Worm (Caenorhabditis elegans) whole organism, mixed stage, embryonic: ENCODE results near the gene F29B9.8.

Experiments used
- M03D4.4 ChIP-seq: sonication (generic microtip); optimal IDR thresholded peaks from 2 replicates; lab custom pipeline; 2017; ENCODE audit warnings: mild to moderate bottlenecking, missing genetic modification characterization, missing compliant biosample characterization
- bed-3 ChIP-seq: fragments of 200-800 bp; sonication (Bioruptor generic); optimal IDR thresholded peaks from 3 replicates; lab custom pipeline; 2018; ENCODE audit warnings: mild to moderate bottlenecking, missing genetic modification characterization, moderate library complexity, missing compliant biosample characterization
- ceh-39 ChIP-seq: fragments of 150-350 bp; optimal IDR thresholded peaks from 2 replicates; lab custom pipeline; 2014; ENCODE audit warnings: missing biosample characterization, missing genetic modification characterization
- ceh-43 ChIP-seq: fragments of 200-800 bp; sonication (Bioruptor generic); optimal IDR thresholded peaks from 2 replicates; lab custom pipeline; 2018; ENCODE audit warnings: mild to moderate bottlenecking, missing genetic modification characterization, moderate library complexity, missing compliant biosample characterization
- ceh-83 ChIP-seq: fragments of 200-800 bp; sonication (Bioruptor generic); optimal IDR thresholded peaks from 2 replicates; lab custom pipeline; 2018; ENCODE audit warnings: mild to moderate bottlenecking, missing genetic modification characterization, missing compliant biosample characterization
- ces-1 ChIP-seq: fragments of 150-350 bp; optimal IDR thresholded peaks from 2 replicates; lab custom pipeline; 2014; ENCODE audit warnings: missing biosample characterization, missing genetic modification reagents, missing genetic modification characterization
- cnd-1 ChIP-seq: fragments of 200-800 bp; sonication (Bioruptor generic); optimal IDR thresholded peaks from 2 replicates; lab custom pipeline; 2018; ENCODE audit warnings: mild to moderate bottlenecking, missing genetic modification characterization, missing compliant biosample characterization
- drap-1 ChIP-seq: fragments of 200-800 bp; sonication (Bioruptor generic); optimal IDR thresholded peaks from 3 replicates; lab custom pipeline; 2018; ENCODE audit warnings: mild to moderate bottlenecking, missing genetic modification characterization, missing compliant biosample characterization
- elt-1 ChIP-seq: sonication (generic microtip); optimal IDR thresholded peaks from 2 replicates; lab custom pipeline; 2017; ENCODE audit warnings: missing genetic modification characterization, mild to moderate bottlenecking, missing compliant biosample characterization, antibody characterized with exemption, moderate library complexity, borderline replicate concordance; ENCODE audit not compliant: insufficient read depth
- elt-3 ChIP-seq: fragments of 150-350 bp; optimal IDR thresholded peaks from 2 replicates; lab custom pipeline; 2014; ENCODE audit warnings: missing biosample characterization, missing genetic modification characterization
- flh-1 ChIP-seq: fragments of 200-800 bp; sonication (Bioruptor generic); optimal IDR thresholded peaks from 2 replicates; lab custom pipeline; 2018; ENCODE audit warnings: mild to moderate bottlenecking, missing genetic modification characterization, moderate library complexity, missing compliant biosample characterization
- ham-2 ChIP-seq: fragments of 200-800 bp; sonication (Bioruptor generic); optimal IDR thresholded peaks from 2 replicates; lab custom pipeline; 2018; ENCODE audit warnings: mild to moderate bottlenecking, missing genetic modification characterization, missing compliant biosample characterization
- hlh-1 ChIP-seq: fragments of 150-350 bp; optimal IDR thresholded peaks from 2 replicates; lab custom pipeline; 2014; ENCODE audit warnings: missing biosample characterization, missing genetic modification reagents, missing genetic modification characterization
- lin-13 ChIP-seq: fragments of 150-350 bp; optimal IDR thresholded peaks from 2 replicates; lab custom pipeline; 2014; ENCODE audit warnings: missing biosample characterization, missing genetic modification characterization
- lin-32 ChIP-seq: fragments of 200-800 bp; sonication (Bioruptor generic); optimal IDR thresholded peaks from 2 replicates; lab custom pipeline; 2018; ENCODE audit warnings: mild to moderate bottlenecking, missing genetic modification characterization, missing compliant biosample characterization
- lsy-2 ChIP-seq: fragments of 150-350 bp; optimal IDR thresholded peaks from 2 replicates; lab custom pipeline; 2014; ENCODE audit warnings: missing biosample characterization, missing genetic modification characterization
- mab-5 ChIP-seq: fragments of 150-350 bp; optimal IDR thresholded peaks from 2 replicates; lab custom pipeline; 2014; ENCODE audit warnings: missing biosample characterization, missing genetic modification characterization
- mep-1 ChIP-seq: fragments of 150-350 bp; optimal IDR thresholded peaks from 2 replicates; lab custom pipeline; 2017; ENCODE audit warnings: missing biosample characterization, missing genetic modification reagents, missing genetic modification characterization, inconsistent platforms
- mls-2 ChIP-seq: sonication (generic microtip); optimal IDR thresholded peaks from 2 replicates; lab custom pipeline; 2016; ENCODE audit warnings: mild to moderate bottlenecking, missing genetic modification characterization, moderate library complexity, missing compliant biosample characterization
- nhr-2 ChIP-seq: fragments of 150-350 bp; optimal IDR thresholded peaks from 2 replicates; lab custom pipeline; 2014; ENCODE audit warnings: missing biosample characterization, missing genetic modification characterization
- nhr-237 ChIP-seq: fragments of 150-350 bp; optimal IDR thresholded peaks from 2 replicates; lab custom pipeline; 2014; ENCODE audit warnings: missing biosample characterization, missing genetic modification characterization
- nhr-28 ChIP-seq: fragments of 150-350 bp; optimal IDR thresholded peaks from 2 replicates; lab custom pipeline; 2014; ENCODE audit warnings: missing biosample characterization, missing genetic modification characterization
- nhr-76 ChIP-seq: sonication (generic microtip); optimal IDR thresholded peaks from 2 replicates; lab custom pipeline; 2017; ENCODE audit warnings: missing biosample characterization, missing genetic modification characterization
- pha-4 ChIP-seq: fragments of 150-350 bp; optimal IDR thresholded peaks from 2 replicates; lab custom pipeline; 2018; ENCODE audit warnings: missing biosample characterization, missing genetic modification reagents, missing genetic modification characterization
- sem-2 ChIP-seq: fragments of 200-800 bp; sonication (Bioruptor generic); optimal IDR thresholded peaks from 2 replicates; lab custom pipeline; 2018; ENCODE audit warnings: mild to moderate bottlenecking, missing genetic modification characterization, missing compliant biosample characterization
- snpc-4 ChIP-seq: fragments of 150-350 bp; optimal IDR thresholded peaks from 2 replicates; lab custom pipeline; 2014; ENCODE audit warnings: missing biosample characterization, missing genetic modification characterization
- sptf-1 ChIP-seq: sonication (generic microtip); optimal IDR thresholded peaks from 2 replicates; lab custom pipeline; 2017; ENCODE audit warnings: mild to moderate bottlenecking, missing genetic modification characterization, moderate library complexity, missing compliant biosample characterization
- unc-120 ChIP-seq: sonication (generic microtip); optimal IDR thresholded peaks from 2 replicates; lab custom pipeline; 2017; ENCODE audit warnings: missing genetic modification characterization, missing compliant biosample characterization; ENCODE audit not compliant: poor library complexity, severe bottlenecking
- unc-39 ChIP-seq: fragments of 150-350 bp; optimal IDR thresholded peaks from 2 replicates; lab custom pipeline; 2014; ENCODE audit warnings: missing biosample characterization, missing genetic modification characterization
- unc-62 ChIP-seq: fragments of 150-350 bp; optimal IDR thresholded peaks from 2 replicates; lab custom pipeline; 2014; ENCODE audit warnings: missing biosample characterization, missing genetic modification reagents, missing genetic modification characterization
- zip-8 ChIP-seq: fragments of 150-350 bp; optimal IDR thresholded peaks from 2 replicates; lab custom pipeline; 2014; ENCODE audit warnings: missing biosample characterization, missing genetic modification characterization
- ztf-11 ChIP-seq: fragments of 150-350 bp; optimal IDR thresholded peaks from 2 replicates; lab custom pipeline; 2014; ENCODE audit warnings: missing biosample characterization, missing genetic modification characterization

Gene F29B9.8

DNA sequence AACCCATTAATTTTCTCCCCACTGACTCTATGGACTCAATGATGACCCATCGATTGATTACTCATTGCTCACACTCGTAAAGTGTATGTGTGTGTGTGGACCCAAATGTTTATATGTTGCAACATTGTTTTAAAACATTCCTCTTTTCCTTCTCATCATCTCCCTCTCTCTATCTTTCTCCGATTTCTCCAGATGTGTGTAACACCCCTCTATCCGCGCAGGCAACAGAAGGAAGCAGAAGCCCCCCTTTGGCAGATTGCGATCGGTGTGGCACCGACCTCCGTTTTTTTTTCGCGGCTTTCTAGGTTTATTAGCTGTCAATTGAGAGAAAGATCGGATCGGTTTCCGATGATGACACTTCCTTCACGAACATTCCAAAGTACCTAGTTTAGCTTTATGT lies 3.9 kb upstream of the F29B9.8 start:
- TF ChIP-seq unc-120 (peak; percentile 67), ceh-39 (tag; lab: Kevin White, UChicago) (no peak), nhr-237 (no peak), pha-4 (no peak), elt-3 (tag; lab: Kevin White, UChicago) (no peak), ham-2 (GFP tag; lab: Kevin White, UChicago) (peak; percentile 47), nhr-2 (tag; lab: Kevin White, UChicago) (no peak)

DNA sequence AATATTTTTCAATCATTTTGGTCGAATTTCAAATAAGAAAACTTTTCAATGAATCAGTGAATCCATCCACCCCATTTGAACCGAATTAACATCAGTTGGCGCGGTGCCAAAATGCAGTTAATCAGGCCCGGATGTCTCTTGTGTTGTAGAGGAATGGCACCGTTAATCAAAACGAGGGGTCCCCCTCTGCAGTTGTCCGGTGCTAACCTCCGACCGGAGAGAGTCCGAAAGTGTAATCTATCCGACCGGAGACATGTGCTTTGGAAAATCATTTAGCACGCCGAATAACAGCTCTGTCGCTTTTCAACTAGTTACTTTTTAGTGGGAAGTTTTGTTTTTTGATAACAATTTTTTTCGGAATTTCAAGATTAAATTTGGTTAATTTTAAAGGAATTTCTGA lies 2.2 kb upstream of the F29B9.8 start:
- TF ChIP-seq hlh-1 (tag; lab: Kevin White, UChicago) (peak; percentile 52), mab-5 (no peak)

DNA sequence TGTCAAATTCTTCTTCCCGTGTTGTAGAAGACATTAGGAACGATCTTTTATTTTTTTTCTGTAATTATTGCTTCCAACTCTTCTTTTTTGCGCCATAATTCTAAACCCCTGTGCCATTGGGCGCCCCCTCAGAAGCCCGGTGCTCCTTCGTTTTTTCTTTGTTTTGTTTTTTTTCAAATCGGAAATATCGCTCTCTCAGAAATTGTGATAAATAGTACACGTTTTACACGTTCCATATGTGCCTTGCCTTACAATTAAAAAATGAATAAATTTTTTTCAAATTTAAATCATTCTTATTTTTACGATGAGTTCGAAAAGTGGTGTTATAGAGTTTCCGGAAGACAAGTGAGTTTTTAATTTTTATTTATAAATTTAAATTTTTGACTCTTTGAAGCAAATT lies 2.0 kb downstream of the F29B9.8 start, which contains the start of gene F29B9.7:
Gene F29B9.7, plus strand, starts transcription at position 301 of the 400 bp plus-strand sequence.
- TF ChIP-seq bed-3 (no peak), nhr-28 (tag; lab: Kevin White, UChicago) (no peak), unc-39 (tag; lab: Kevin White, UChicago) (no peak), lin-13 (no peak), unc-62 (GFP tag; lab: Kevin White, UChicago) (no peak), ham-2 (GFP tag; lab: Kevin White, UChicago) (no peak)

DNA sequence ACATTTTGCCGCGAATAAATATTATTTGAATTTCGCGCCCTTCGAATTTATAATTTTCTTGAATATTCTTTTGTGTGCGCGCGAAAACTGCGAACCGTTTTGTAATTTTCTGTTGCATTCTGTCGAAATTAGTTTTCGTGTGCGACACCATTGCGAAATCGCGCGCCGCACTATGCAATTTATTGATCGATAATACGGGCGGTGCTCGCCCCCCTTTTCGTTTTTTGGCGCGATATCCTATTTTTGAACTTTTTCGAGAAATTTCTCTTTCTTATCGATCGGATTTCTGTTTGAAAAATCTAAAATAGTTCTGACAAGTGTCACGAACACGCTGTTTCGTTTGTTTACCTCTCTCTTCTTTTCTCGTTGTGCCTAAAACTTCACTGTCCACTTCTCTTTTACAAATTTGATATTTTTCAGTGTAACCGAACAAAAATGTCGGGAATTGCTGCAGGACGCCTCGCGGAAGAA lies 3.2 kb downstream of the F29B9.8 start, which contains the start of gene ubc-9:
Gene ubc-9, plus strand, starts transcription at position 421 of the 471 bp plus-strand sequence.
- TF ChIP-seq drap-1 (GFP tag; lab: Kevin White, UChicago) (no peak), cnd-1 (tag; lab: Kevin White, UChicago) (peak; percentile 38), zip-8 (tag; lab: Kevin White, UChicago) (no peak), lin-13 (peak; percentile 34), M03D4.4 (tag; lab: Kevin White, UChicago) (no peak), elt-1 (no peak), hlh-1 (tag; lab: Kevin White, UChicago) (no peak), lsy-2 (tag; lab: Kevin White, UChicago) (peak; percentile 57), ceh-43 (GFP tag; lab: Kevin White, UChicago) (peak; percentile 9), lin-32 (GFP tag; lab: Kevin White, UChicago) (no peak), mep-1 (tag; lab: Kevin White, UChicago) (peak; percentile 78), ces-1 (peak; percentile 65), unc-120 (peak; percentile 33), ceh-39 (tag; lab: Kevin White, UChicago) (peak; percentile 94), ceh-83 (no peak), mls-2 (tag; lab: Kevin White, UChicago) (peak; percentile 60), nhr-28 (tag; lab: Kevin White, UChicago) (no peak), nhr-237 (peak; percentile 40), snpc-4 (tag; lab: Kevin White, UChicago) (no peak), sptf-1 (tag; lab: Kevin White, UChicago) (peak; percentile 27), nhr-2 (tag; lab: Kevin White, UChicago) (no peak), pha-4 (peak; percentile 48), ztf-11 (tag; lab: Kevin White, UChicago) (no peak), elt-3 (tag; lab: Kevin White, UChicago) (no peak), bed-3 (no peak), unc-62 (GFP tag; lab: Kevin White, UChicago) (no peak), nhr-76 (no peak)

DNA sequence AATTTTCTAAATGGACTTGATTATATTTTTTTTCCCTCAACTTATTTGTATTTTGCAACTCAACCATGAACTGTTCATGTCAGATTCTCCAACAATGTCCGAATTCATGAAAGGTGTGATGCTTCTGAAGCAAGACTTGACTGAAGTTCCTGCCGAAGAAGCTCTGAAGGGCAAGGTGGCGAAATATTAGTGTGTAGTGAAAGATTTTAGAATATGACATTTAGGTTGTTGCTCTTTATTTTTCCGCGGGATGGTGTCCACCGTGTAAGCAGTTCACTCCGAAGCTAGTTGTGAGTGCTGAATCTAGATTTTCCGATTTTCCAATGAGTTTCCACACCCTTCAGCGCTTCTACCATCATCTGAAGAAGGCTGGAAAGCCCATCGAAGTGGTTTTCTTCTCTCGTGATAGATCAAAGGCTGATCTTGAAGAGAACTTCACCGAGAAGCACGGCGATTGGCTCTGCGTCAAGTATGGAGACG lies 4.9 kb downstream of the F29B9.8 start, which contains the start of gene F29B9.5:
Gene F29B9.5, plus strand, starts transcription at position 51 of the 480 bp plus-strand sequence.
- TF ChIP-seq mls-2 (tag; lab: Kevin White, UChicago) = no peak
- TF ChIP-seq sem-2 (GFP tag; lab: Kevin White, UChicago) = no peak
- TF ChIP-seq lin-13 = no peak
- TF ChIP-seq mep-1 (tag; lab: Kevin White, UChicago) = no peak
- no peak for TF ChIP-seq flh-1 (GFP tag; lab: Kevin White, UChicago)
- no peak for TF ChIP-seq unc-62 (GFP tag; lab: Kevin White, UChicago)
- no peak for TF ChIP-seq bed-3
- TF ChIP-seq ceh-83 = no peak
- TF ChIP-seq elt-3 (tag; lab: Kevin White, UChicago) = no peak
- TF ChIP-seq unc-39 (tag; lab: Kevin White, UChicago) = no peak
- TF ChIP-seq M03D4.4 (tag; lab: Kevin White, UChicago) = no peak
- no peak for TF ChIP-seq ztf-11 (tag; lab: Kevin White, UChicago)
- no peak for TF ChIP-seq zip-8 (tag; lab: Kevin White, UChicago)
- no peak for TF ChIP-seq sptf-1 (tag; lab: Kevin White, UChicago)
- TF ChIP-seq lin-32 (GFP tag; lab: Kevin White, UChicago) = no peak
